Fruit fly (Drosophila melanogaster) whole organism, pupa: ENCODE results near the gene mRpS30.

ENCODE experiments used
- CG10348 ChIP-seq: fragments of 200-800 bp; sonication (Bioruptor generic); IDR thresholded peaks from 2 replicates; pipeline ENCODE4 v1.3.6; 2022; ENCODE audit warnings: missing biosample characterization, missing genetic modification characterization
- CG13204 ChIP-seq: fragments of 200-800 bp; sonication (Bioruptor generic); optimal IDR thresholded peaks from 2 replicates; lab custom pipeline; 2018; ENCODE audit warnings: missing biosample characterization, mild to moderate bottlenecking, missing genetic modification characterization, moderate library complexity
- CG14655 ChIP-seq: fragments of 200-800 bp; sonication (Bioruptor generic); optimal IDR thresholded peaks from 3 replicates; lab custom pipeline; 2017; ENCODE audit warnings: mild to moderate bottlenecking, missing biosample characterization, missing genetic modification reagents, missing genetic modification characterization
- CG15710 ChIP-seq: fragments of 200-800 bp; sonication (Bioruptor generic); optimal IDR thresholded peaks from 2 replicates; lab custom pipeline; 2018; ENCODE audit warnings: missing biosample characterization, mild to moderate bottlenecking, missing genetic modification characterization, moderate library complexity
- CG9948 ChIP-seq: fragments of 200-800 bp; sonication (Bioruptor generic); optimal IDR thresholded peaks from 2 replicates; lab custom pipeline; 2018; ENCODE audit warnings: missing biosample characterization, mild to moderate bottlenecking, missing genetic modification characterization, moderate library complexity
- EcR ChIP-seq: fragments of 200-800 bp; sonication (Bioruptor generic); optimal IDR thresholded peaks from 3 replicates; lab custom pipeline; 2019; ENCODE audit warnings: missing biosample characterization, missing genetic modification characterization, mild to moderate bottlenecking, moderate library complexity, missing genetic modification reagents
- Ets98B ChIP-seq: fragments of 200-800 bp; sonication (Bioruptor generic); IDR thresholded peaks from 2 replicates; pipeline ENCODE4 v1.3.6; 2022; ENCODE audit warnings: missing biosample characterization, missing genetic modification characterization
- Pif1B ChIP-seq: fragments of 200-800 bp; sonication (Bioruptor generic); optimal IDR thresholded peaks from 3 replicates; lab custom pipeline; 2016; ENCODE audit warnings: missing biosample characterization, missing genetic modification characterization
- Snoo ChIP-seq: fragments of 200-800 bp; sonication (Bioruptor generic); optimal IDR thresholded peaks from 3 replicates; lab custom pipeline; 2017; ENCODE audit warnings: missing biosample characterization, mild to moderate bottlenecking, missing genetic modification characterization, inconsistent platforms
- fd96Ca ChIP-seq: fragments of 200-800 bp; sonication (Bioruptor generic); IDR thresholded peaks from 3 replicates; pipeline ENCODE4 v1.3.6; 2022; ENCODE audit warnings: missing biosample characterization, missing genetic modification characterization
- gl ChIP-seq: fragments of 200-800 bp; sonication (Bioruptor generic); optimal IDR thresholded peaks from 2 replicates; lab custom pipeline; 2018; ENCODE audit warnings: missing biosample characterization, mild to moderate bottlenecking, missing genetic modification characterization

DNA sequence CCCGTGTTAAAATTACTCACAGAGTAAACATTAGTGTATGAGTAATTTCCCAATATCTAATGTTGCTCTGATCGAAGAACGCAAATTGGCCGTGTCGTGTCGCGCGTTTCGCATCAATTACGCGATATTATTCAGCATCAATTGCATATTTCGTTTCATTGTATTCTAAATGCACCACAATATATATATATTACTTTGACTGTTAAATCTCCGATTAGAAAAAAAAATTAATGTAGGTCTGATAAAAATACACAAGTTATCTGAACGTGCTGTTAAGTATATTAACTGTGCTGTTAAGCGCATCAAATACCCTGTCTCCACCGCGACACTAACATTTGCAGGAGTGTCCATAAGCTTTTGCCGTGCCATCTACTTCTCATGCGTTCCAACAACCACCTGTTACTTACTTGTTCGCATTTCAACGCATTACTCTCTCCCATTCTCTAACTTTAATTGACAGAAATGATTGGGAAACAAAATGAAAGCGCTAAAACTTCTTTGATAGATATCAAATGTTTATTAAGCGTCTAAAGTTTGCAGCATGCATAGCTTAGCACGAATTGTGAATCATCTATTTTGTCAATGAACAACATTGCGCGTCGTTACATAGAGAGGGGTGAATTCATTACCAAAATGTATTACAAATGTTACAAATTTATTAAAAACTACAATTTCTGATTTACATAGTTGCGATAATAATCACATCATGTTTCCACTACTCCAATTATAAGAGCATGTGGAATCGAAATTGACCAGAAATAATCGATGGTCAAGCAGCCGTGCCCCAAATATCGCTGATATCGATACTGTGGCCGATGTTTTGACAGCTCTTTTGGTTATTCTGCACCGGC lies 25.2 kb upstream of the mRpS30 start, which contains the start of the genes Graf and mRpL3:
- TF ChIP-seq CG13204 (GFP tag; lab: Kevin White, UChicago) (no peak), CG10348 (GFP tag; lab: Robert Waterston, UW) (no peak), gl (tag; lab: Kevin White, UChicago) (no peak), CG14655 (GFP tag; lab: Kevin White, UChicago) (no peak), CG15710 (tag; lab: Kevin White, UChicago) (no peak), Ets98B (GFP tag; lab: Robert Waterston, UW) (no peak), Pif1B (GFP tag; lab: Kevin White, UChicago) (no peak), EcR (no peak), Snoo (tag; lab: Kevin White, UChicago) (no peak), fd96Ca (GFP tag; lab: Robert Waterston, UW) (no peak), CG9948 (tag; lab: Kevin White, UChicago) (no peak)
